Fruit fly (Drosophila melanogaster) whole organism, embryonic: ENCODE data around the gene CG7945.

Source experiments
- B-H1 ChIP-seq: fragments of 200-800 bp; sonication (Bioruptor generic); IDR thresholded peaks from 3 replicates; pipeline ENCODE4 v1.3.6; 2022; ENCODE audit warnings: missing biosample characterization, missing genetic modification characterization
- B-H2 ChIP-seq: fragments of 200-800 bp; sonication (Bioruptor generic); optimal IDR thresholded peaks from 2 replicates; lab custom pipeline; 2018; ENCODE audit warnings: missing biosample characterization, mild to moderate bottlenecking, missing genetic modification characterization
- CG10147 ChIP-seq: fragments of 200-800 bp; sonication (Bioruptor generic); optimal IDR thresholded peaks from 2 replicates; lab custom pipeline; 2019; ENCODE audit warnings: missing biosample characterization, mild to moderate bottlenecking, missing genetic modification characterization, moderate library complexity
- CG12942 ChIP-seq: fragments of 200-800 bp; sonication (Bioruptor generic); optimal IDR thresholded peaks from 3 replicates; lab custom pipeline; 2016; ENCODE audit warnings: missing biosample characterization, missing genetic modification characterization
- CG14014 ChIP-seq: fragments of 200-800 bp; sonication (Bioruptor generic); IDR thresholded peaks from 2 replicates; pipeline ENCODE4 v1.3.6; 2022; ENCODE audit warnings: missing biosample characterization, missing genetic modification characterization
- CG14860 ChIP-seq: fragments of 200-800 bp; sonication (Bioruptor generic); IDR thresholded peaks from 3 replicates; pipeline ENCODE4 v1.3.6; 2022; ENCODE audit warnings: missing biosample characterization, missing genetic modification characterization; ENCODE audit not compliant: partially characterized antibody
- CG15514 ChIP-seq: fragments of 200-800 bp; sonication (Bioruptor generic); optimal IDR thresholded peaks from 3 replicates; lab custom pipeline; 2017; ENCODE audit warnings: missing biosample characterization, missing genetic modification characterization, mild to moderate bottlenecking, moderate library complexity, missing genetic modification reagents
- CG17612 ChIP-seq: fragments of 200-800 bp; sonication (Bioruptor generic); IDR thresholded peaks from 2 replicates; pipeline ENCODE4 v1.3.6; 2022; ENCODE audit warnings: missing biosample characterization, missing genetic modification characterization
- CG17802 ChIP-seq: fragments of 200-800 bp; sonication (Bioruptor generic); optimal IDR thresholded peaks from 2 replicates; lab custom pipeline; 2018; ENCODE audit warnings: missing biosample characterization, mild to moderate bottlenecking, missing genetic modification characterization, moderate library complexity
- CG18619 ChIP-seq: fragments of 200-800 bp; sonication (Bioruptor generic); optimal IDR thresholded peaks from 3 replicates; lab custom pipeline; 2017; ENCODE audit warnings: missing biosample characterization, mild to moderate bottlenecking, missing genetic modification characterization
- CG32532 ChIP-seq: fragments of 200-800 bp; sonication (Bioruptor generic); IDR thresholded peaks from 2 replicates; pipeline ENCODE4 v1.3.6; 2022; ENCODE audit warnings: missing biosample characterization, missing genetic modification characterization
- CG34376 ChIP-seq: fragments of 200-800 bp; sonication (Bioruptor generic); optimal IDR thresholded peaks from 2 replicates; lab custom pipeline; 2018; ENCODE audit warnings: missing biosample characterization, mild to moderate bottlenecking, missing genetic modification characterization
- CG4328 ChIP-seq: fragments of 200-800 bp; sonication (Bioruptor generic); optimal IDR thresholded peaks from 3 replicates; lab custom pipeline; 2017; ENCODE audit warnings: missing biosample characterization, missing genetic modification reagents, missing genetic modification characterization
- CG4820 ChIP-seq: fragments of 200-800 bp; sonication (Bioruptor generic); optimal IDR thresholded peaks from 3 replicates; lab custom pipeline; 2016; ENCODE audit warnings: missing biosample characterization, missing genetic modification characterization
- CG8281 ChIP-seq: fragments of 200-800 bp; sonication (Bioruptor generic); optimal IDR thresholded peaks from 2 replicates; lab custom pipeline; 2018; ENCODE audit warnings: missing biosample characterization, mild to moderate bottlenecking, missing genetic modification characterization, moderate library complexity
- CG9215 ChIP-seq: fragments of 200-800 bp; sonication (Bioruptor generic); IDR thresholded peaks from 2 replicates; pipeline ENCODE4 v1.3.6; 2022; ENCODE audit warnings: missing biosample characterization, missing genetic modification characterization
- CG9437 ChIP-seq: fragments of 200-800 bp; sonication (Bioruptor generic); optimal IDR thresholded peaks from 2 replicates; lab custom pipeline; 2018; ENCODE audit warnings: missing biosample characterization, mild to moderate bottlenecking, missing genetic modification characterization
- Doc2 ChIP-seq: fragments of 200-800 bp; sonication (Bioruptor generic); IDR thresholded peaks from 2 replicates; pipeline ENCODE4 v1.3.6; 2022; ENCODE audit warnings: missing biosample characterization, missing genetic modification characterization
- GATAe ChIP-seq: fragments of 200-800 bp; sonication (Bioruptor generic); conservative IDR thresholded peaks from 2 replicates; pipeline ENCODE4 v1.3.6; 2022; ENCODE audit warnings: missing biosample characterization, missing genetic modification characterization
- H2.0 ChIP-seq: fragments of 200-800 bp; sonication (Bioruptor generic); IDR thresholded peaks from 2 replicates; pipeline ENCODE4 v1.3.6; 2022; ENCODE audit warnings: missing biosample characterization, missing genetic modification characterization
- Med ChIP-seq: fragments of 200-800 bp; sonication (Bioruptor generic); peaks from one replicate; lab custom pipeline; 2016; ENCODE audit warnings: missing biosample characterization, missing genetic modification characterization, mild to moderate bottlenecking, inconsistent platforms, moderate library complexity
- NFAT ChIP-seq: fragments of 200-800 bp; sonication (Bioruptor generic); IDR thresholded peaks from 2 replicates; pipeline ENCODE4 v1.3.6; 2022; ENCODE audit warnings: missing biosample characterization, missing genetic modification characterization
- NfI ChIP-seq: fragments of 200-800 bp; sonication (Bioruptor generic); optimal IDR thresholded peaks from 3 replicates; lab custom pipeline; 2018; ENCODE audit warnings: missing biosample characterization, mild to moderate bottlenecking, missing genetic modification characterization, moderate library complexity
- Spps ChIP-seq: fragments of 200-800 bp; sonication (Bioruptor generic); optimal IDR thresholded peaks from 2 replicates; lab custom pipeline; 2018; ENCODE audit warnings: missing biosample characterization, mild to moderate bottlenecking, missing genetic modification characterization
- Vsx1 ChIP-seq: fragments of 200-800 bp; sonication (Bioruptor generic); optimal IDR thresholded peaks from 2 replicates; lab custom pipeline; 2017; ENCODE audit warnings: missing biosample characterization, mild to moderate bottlenecking, missing genetic modification characterization, missing genetic modification reagents
- Xbp1 ChIP-seq: fragments of 200-800 bp; sonication (Bioruptor generic); optimal IDR thresholded peaks from 3 replicates; lab custom pipeline; 2016; ENCODE audit warnings: missing biosample characterization, mild to moderate bottlenecking, missing genetic modification characterization
- al ChIP-seq: fragments of 200-800 bp; sonication (Bioruptor generic); IDR thresholded peaks from 2 replicates; pipeline ENCODE4 v1.3.6; 2022; ENCODE audit warnings: missing biosample characterization, missing genetic modification characterization
- crol ChIP-seq: fragments of 200-800 bp; sonication (Bioruptor generic); IDR thresholded peaks from 2 replicates; pipeline ENCODE4 v1.3.6; 2022; ENCODE audit warnings: missing biosample characterization, missing genetic modification characterization
- danr ChIP-seq: fragments of 200-800 bp; sonication (Bioruptor generic); IDR thresholded peaks from 2 replicates; pipeline ENCODE4 v1.3.6; 2022; ENCODE audit warnings: missing biosample characterization, missing genetic modification characterization
- dmrt99B ChIP-seq: fragments of 200-800 bp; sonication (Bioruptor generic); optimal IDR thresholded peaks from 2 replicates; lab custom pipeline; 2018; ENCODE audit warnings: missing biosample characterization, mild to moderate bottlenecking, missing genetic modification characterization, moderate library complexity
- ems ChIP-seq: fragments of 200-800 bp; sonication (Bioruptor generic); optimal IDR thresholded peaks from 3 replicates; lab custom pipeline; 2016; ENCODE audit warnings: missing biosample characterization, missing genetic modification characterization
- en ChIP-seq: fragments of 200-800 bp; sonication (Bioruptor generic); optimal IDR thresholded peaks from 2 replicates; lab custom pipeline; 2016; ENCODE audit warnings: missing biosample characterization, missing genetic modification characterization
- exex ChIP-seq: fragments of 200-800 bp; sonication (Bioruptor generic); optimal IDR thresholded peaks from 4 replicates; lab custom pipeline; 2018; ENCODE audit warnings: missing biosample characterization, mild to moderate bottlenecking, missing genetic modification characterization, moderate library complexity
- fd102C ChIP-seq: fragments of 200-800 bp; sonication (Bioruptor generic); optimal IDR thresholded peaks from 2 replicates; lab custom pipeline; 2018; ENCODE audit warnings: missing biosample characterization, mild to moderate bottlenecking, missing genetic modification characterization, moderate library complexity
- ftz-f1 ChIP-seq: fragments of 200-800 bp; sonication (Bioruptor generic); optimal IDR thresholded peaks from 2 replicates; lab custom pipeline; 2016; ENCODE audit warnings: missing biosample characterization, missing genetic modification characterization
- gcm2 ChIP-seq: fragments of 200-800 bp; sonication (Bioruptor generic); optimal IDR thresholded peaks from 2 replicates; lab custom pipeline; 2016; ENCODE audit warnings: missing biosample characterization, missing genetic modification characterization
- grn ChIP-seq: fragments of 200-800 bp; sonication (Bioruptor generic); optimal IDR thresholded peaks from 3 replicates; lab custom pipeline; 2017; ENCODE audit warnings: missing biosample characterization, missing genetic modification characterization
- jumu ChIP-seq: fragments of 200-800 bp; sonication (Bioruptor generic); optimal IDR thresholded peaks from 3 replicates; lab custom pipeline; 2016; ENCODE audit warnings: missing biosample characterization, missing genetic modification characterization
- mirr ChIP-seq: fragments of 200-800 bp; sonication (Bioruptor generic); optimal IDR thresholded peaks from 3 replicates; lab custom pipeline; 2018; ENCODE audit warnings: missing biosample characterization, mild to moderate bottlenecking, missing genetic modification characterization
- nmo ChIP-seq: fragments of 200-800 bp; sonication (Bioruptor generic); optimal IDR thresholded peaks from 2 replicates; lab custom pipeline; 2018; ENCODE audit warnings: missing biosample characterization, mild to moderate bottlenecking, missing genetic modification characterization, moderate library complexity
- otp ChIP-seq: fragments of 200-800 bp; sonication (Bioruptor generic); IDR thresholded peaks from 3 replicates; pipeline ENCODE4, ENCODE4 v1.3.6; 2022; ENCODE audit warnings: missing biosample characterization, missing genetic modification characterization
- rib ChIP-seq: fragments of 200-800 bp; sonication (Bioruptor generic); IDR thresholded peaks from 2 replicates; pipeline ENCODE4 v1.3.6; 2022; ENCODE audit warnings: missing biosample characterization, missing genetic modification characterization
- run ChIP-seq: fragments of 200-800 bp; sonication (Bioruptor generic); optimal IDR thresholded peaks from 3 replicates; lab custom pipeline; 2018; ENCODE audit warnings: missing biosample characterization, mild to moderate bottlenecking, missing genetic modification characterization
- schlank ChIP-seq: fragments of 200-800 bp; sonication (Bioruptor generic); optimal IDR thresholded peaks from 2 replicates; lab custom pipeline; 2018; ENCODE audit warnings: missing biosample characterization, mild to moderate bottlenecking, missing genetic modification characterization
- sens ChIP-seq: fragments of 200-800 bp; sonication (Bioruptor generic); peaks from one replicate; lab custom pipeline; 2016; ENCODE audit warnings: missing biosample characterization, missing genetic modification characterization
- sqz ChIP-seq: fragments of 200-800 bp; sonication (Bioruptor generic); optimal IDR thresholded peaks from 3 replicates; lab custom pipeline; 2018; ENCODE audit warnings: missing biosample characterization, mild to moderate bottlenecking, missing genetic modification characterization
- sug ChIP-seq: fragments of 200-800 bp; optimal IDR thresholded peaks from 2 replicates; lab custom pipeline; 2019; ENCODE audit warnings: missing biosample characterization, mild to moderate bottlenecking, missing genetic modification characterization, moderate library complexity
- tgo ChIP-seq: fragments of 200-800 bp; sonication (Bioruptor generic); IDR thresholded peaks from 3 replicates; pipeline ENCODE4 v1.3.6; 2022; ENCODE audit warnings: missing biosample characterization, missing genetic modification characterization
- usp ChIP-seq: fragments of >200 bp; optimal IDR thresholded peaks from 2 replicates; lab custom pipeline; 2017; ENCODE audit warnings: missing biosample characterization, missing genetic modification characterization

Gene CG7945

DNA sequence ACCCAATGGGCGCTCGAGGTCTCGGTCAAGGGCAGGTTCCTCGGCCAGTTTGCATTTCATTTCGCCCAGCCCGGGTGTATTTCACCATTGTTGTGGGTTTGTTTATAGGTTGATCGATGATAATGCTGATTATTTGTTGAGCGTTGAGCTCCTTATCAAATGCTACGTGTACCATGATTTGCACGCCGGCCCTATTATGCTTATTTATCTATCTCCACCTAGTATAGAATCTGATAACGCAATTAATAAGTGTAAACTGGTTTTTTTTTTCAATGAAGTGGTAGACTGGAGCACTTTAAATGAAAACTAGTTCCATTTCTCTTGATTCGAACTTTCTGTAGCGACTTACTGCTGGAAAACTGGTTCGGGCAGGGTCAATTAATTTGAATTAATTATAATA, 21.7 kb downstream of the CG7945 start (continued):
- no peak for TF ChIP-seq schlank (tag; lab: Kevin White, UChicago)
- no peak for TF ChIP-seq NfI (GFP tag; lab: Kevin White, UChicago)
- TF ChIP-seq CG4328: no peak
- TF ChIP-seq Doc2 (GFP tag; lab: Robert Waterston, UW): no peak
- TF ChIP-seq grn (GFP tag; lab: Kevin White, UChicago): peak; percentile 82
- no peak for TF ChIP-seq dmrt99B (tag; lab: Kevin White, UChicago)
- no peak for TF ChIP-seq danr
- TF ChIP-seq NFAT: no peak
- no peak for TF ChIP-seq B-H1 (GFP tag; lab: Robert Waterston, UW)
- no peak for TF ChIP-seq en
- TF ChIP-seq jumu (GFP tag; lab: Kevin White, UChicago): no peak
- TF ChIP-seq Med (GFP tag; lab: Kevin White, UChicago): peak; percentile 15
- no peak for TF ChIP-seq CG18619
- peak; percentile 89 for TF ChIP-seq exex (tag; lab: Kevin White, UChicago)
- no peak for TF ChIP-seq Xbp1 (GFP tag; lab: Kevin White, UChicago)
- TF ChIP-seq B-H2: no peak
- TF ChIP-seq ftz-f1 (GFP tag; lab: Kevin White, UChicago): peak; percentile 43
- TF ChIP-seq CG10147 (GFP tag; lab: Kevin White, UChicago): no peak
- no peak for TF ChIP-seq CG12942 (GFP tag; lab: Kevin White, UChicago)
- no peak for TF ChIP-seq nmo (GFP tag; lab: Kevin White, UChicago)
- no peak for TF ChIP-seq run (tag; lab: Kevin White, UChicago)
- no peak for TF ChIP-seq ems (GFP tag; lab: Kevin White, UChicago)
- no peak for TF ChIP-seq CG17612 (GFP tag; lab: Robert Waterston, UW)
- no peak for TF ChIP-seq Vsx1 (GFP tag; lab: Kevin White, UChicago)
- TF ChIP-seq al (GFP tag; lab: Robert Waterston, UW): no peak
- TF ChIP-seq H2.0: no peak
- TF ChIP-seq CG14014 (GFP tag; lab: Robert Waterston, UW): no peak
- TF ChIP-seq fd102C: no peak
- no peak for TF ChIP-seq CG14860
- TF ChIP-seq tgo (GFP tag; lab: Robert Waterston, UW): no peak
- TF ChIP-seq sug (tag; lab: Kevin White, UChicago): peak; percentile 26
- TF ChIP-seq CG17802 (tag; lab: Kevin White, UChicago): no peak
- TF ChIP-seq CG9437 (GFP tag; lab: Kevin White, UChicago): no peak
- no peak for TF ChIP-seq GATAe (GFP tag; lab: Robert Waterston, UW)
- TF ChIP-seq CG8281: no peak
- no peak for TF ChIP-seq CG32532 (GFP tag; lab: Robert Waterston, UW)
- peak; percentile 87 for TF ChIP-seq CG15514 (GFP tag; lab: Kevin White, UChicago)
- TF ChIP-seq rib (GFP tag; lab: Robert Waterston, UW): 0 out of 2 replicates have a peak, but pooled peaks have one; percentile 25
- peak; percentile 53 for TF ChIP-seq CG34376 (GFP tag; lab: Kevin White, UChicago)
- TF ChIP-seq mirr: peak; percentile 58
- no peak for TF ChIP-seq Spps (tag; lab: Kevin White, UChicago)
- no peak for TF ChIP-seq CG4820 (GFP tag; lab: Kevin White, UChicago)
- TF ChIP-seq sqz (GFP tag; lab: Kevin White, UChicago): peak; percentile 33
- no peak for TF ChIP-seq otp (GFP tag; lab: Robert Waterston, UW)
- TF ChIP-seq usp: no peak
- no peak for TF ChIP-seq CG9215 (GFP tag; lab: Robert Waterston, UW)
- peak; percentile 73 for TF ChIP-seq sens (GFP tag; lab: Kevin White, UChicago)
- TF ChIP-seq crol (GFP tag; lab: Robert Waterston, UW): no peak
- no peak for TF ChIP-seq gcm2 (GFP tag; lab: Kevin White, UChicago)
- TF ChIP-seq, all 482 proteins: peak for 11
